Worm (Caenorhabditis elegans): ENCODE data around the gene drap-1.
A peak's percentile ranks its signal among the peaks of the same experiment; 100 is the strongest.

The drap-1 gene

ce11 chrV:9712418-9713173 is 17.3 kb upstream of the drap-1 start:
- TF ChIP-seq unc-62 (GFP tag; optimal IDR thresholded peaks at IDR 0.05) = no peak

DNA sequence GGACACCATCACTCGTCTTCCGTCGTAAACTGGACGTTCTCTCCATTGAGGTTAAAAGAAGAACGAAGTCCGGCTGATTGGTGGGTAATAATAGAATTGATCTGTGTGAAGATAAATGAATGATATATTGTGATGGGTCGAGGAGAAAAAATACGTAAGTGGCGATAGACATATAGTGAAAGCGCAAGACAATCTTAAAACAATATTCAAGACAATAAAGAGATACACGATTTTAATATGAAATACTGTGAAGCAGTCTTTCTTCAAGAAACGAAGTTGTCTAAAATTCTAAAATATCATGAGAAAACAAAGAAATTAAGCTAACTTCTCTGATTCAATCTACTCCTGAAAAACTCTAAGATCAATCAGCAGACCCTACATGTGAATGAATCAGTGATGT is 16.4 kb upstream of the drap-1 start, which contains the start of gene F40F9.10:
TSS of gene F40F9.10 (minus strand) at position 101 of the 400 bp plus-strand sequence.
- TF ChIP-seq unc-62 (GFP tag; optimal IDR thresholded peaks at IDR 0.05) = no peak

DNA sequence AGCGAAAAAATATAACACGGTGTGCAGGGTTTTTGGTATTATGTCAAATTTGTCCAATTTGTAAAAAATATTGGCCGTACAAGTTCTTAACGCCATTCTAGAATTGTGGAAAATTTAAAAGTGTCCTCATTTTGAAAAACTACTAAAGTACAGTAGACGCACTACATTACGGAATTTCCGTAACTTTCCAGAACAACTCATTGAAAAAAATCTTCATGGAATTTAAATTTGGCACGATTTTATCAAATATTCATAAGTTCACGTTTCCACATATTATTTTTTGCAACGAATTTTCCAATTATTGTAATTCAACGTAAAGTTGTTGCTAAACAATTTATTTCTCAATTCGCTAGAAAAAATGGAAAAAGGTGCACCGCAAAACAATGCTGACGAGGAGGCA is 15.0 kb upstream of the drap-1 start, which contains the start of gene F40F9.3:
TSS of gene F40F9.3 (plus strand) at position 301 of the 400 bp plus-strand sequence.
- no peak for TF ChIP-seq unc-62 (GFP tag; optimal IDR thresholded peaks at IDR 0.05)

DNA sequence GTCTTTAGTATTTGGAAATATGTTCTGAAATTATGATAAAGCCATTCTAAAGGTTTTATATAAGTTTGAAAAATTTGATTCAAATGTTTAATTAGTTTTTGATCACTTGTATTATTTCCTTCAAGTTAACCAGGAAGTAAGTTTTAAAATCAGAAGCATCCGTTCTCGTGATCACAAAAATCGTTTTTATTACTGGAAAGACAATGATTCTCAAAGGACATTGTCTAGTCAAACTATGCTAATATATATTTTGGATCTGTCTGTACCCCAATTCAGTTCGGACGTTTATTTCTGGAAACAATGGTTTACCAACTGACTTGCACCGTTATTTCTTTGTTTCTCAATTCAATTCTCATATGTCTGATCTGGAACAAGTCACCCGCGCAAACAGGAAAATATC is 13.5 kb upstream of the drap-1 start, which contains the start of gene str-188:
TSS of gene str-188 (plus strand) at position 301 of the 400 bp plus-strand sequence.
- no peak for TF ChIP-seq unc-62 (GFP tag; optimal IDR thresholded peaks at IDR 0.05)

- TF ChIP-seq unc-62 (GFP tag; optimal IDR thresholded peaks at IDR 0.05) = no peak
Observed at ce11 chrV:9724021-9724671, 5.8 kb upstream of the drap-1 start, which contains the start of gene slcr-46.3. slcr-46.3 (minus strand) TSS chrV:9724106.

DNA sequence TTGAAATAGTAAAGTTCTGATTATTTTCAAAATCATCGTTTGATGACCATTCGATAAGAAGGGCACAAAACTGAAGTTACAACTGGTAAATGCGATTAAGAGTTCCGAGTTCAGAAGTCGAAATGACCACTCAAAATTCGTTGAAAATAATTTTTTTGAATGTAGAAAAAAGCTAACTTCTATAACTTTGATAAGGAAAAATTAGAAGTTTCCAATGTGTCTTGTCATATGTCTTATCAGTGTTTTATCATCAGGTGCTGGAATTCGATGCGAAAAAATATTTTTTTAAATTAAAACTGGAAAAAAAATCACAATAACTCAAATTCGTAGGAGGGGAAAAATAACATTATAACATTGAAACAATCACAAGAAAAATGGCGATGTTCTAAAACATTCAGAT is 4.2 kb upstream of the drap-1 start:
- TF ChIP-seq unc-62 (GFP tag; optimal IDR thresholded peaks at IDR 0.05) = no peak

DNA sequence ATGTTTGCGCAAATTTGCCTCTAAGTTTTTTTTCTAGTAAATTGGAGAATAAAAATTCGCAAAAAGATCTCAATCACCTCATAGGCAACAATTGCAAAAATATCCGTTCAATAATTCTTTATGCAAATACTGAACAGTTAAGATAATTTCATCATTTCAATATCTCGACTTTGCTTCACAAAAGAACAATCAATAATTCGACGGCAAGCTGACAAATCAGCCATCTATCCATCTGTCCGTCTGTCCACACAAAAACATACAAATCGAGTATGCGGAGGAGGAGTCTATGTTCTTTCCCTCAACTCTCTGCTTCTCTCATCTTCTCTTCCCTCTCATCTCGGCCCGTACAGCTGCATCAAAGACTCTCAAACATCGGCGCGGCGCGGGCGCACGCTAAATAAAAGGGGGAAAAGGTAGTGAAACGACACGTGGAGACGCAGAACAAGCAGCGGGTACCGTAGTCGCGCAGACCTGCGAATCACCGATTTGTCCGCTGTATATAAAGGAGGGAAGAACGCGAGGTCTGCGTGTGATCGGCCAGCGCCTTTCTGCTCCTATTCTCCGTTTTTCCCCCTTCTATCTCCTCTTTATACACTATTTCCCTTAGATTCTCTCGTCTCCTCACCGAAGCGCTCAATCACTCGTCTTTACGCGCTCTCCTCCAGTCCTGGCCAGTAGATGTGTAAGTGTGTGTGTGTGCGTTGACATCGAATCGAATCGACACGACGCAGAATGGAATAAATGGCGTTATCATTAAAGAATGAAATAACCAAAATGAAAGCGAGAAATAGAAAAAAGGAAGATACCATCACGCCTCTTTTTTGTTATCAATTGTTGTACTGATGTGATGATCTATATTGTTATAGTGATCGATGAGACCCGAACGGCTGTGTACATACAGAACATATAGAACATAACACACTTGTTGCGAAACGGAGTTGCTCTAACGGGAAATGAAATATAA is 1.1 kb downstream of the drap-1 start:
- peak; percentile 28 for TF ChIP-seq unc-62 (GFP tag; optimal IDR thresholded peaks at IDR 0.05)

DNA sequence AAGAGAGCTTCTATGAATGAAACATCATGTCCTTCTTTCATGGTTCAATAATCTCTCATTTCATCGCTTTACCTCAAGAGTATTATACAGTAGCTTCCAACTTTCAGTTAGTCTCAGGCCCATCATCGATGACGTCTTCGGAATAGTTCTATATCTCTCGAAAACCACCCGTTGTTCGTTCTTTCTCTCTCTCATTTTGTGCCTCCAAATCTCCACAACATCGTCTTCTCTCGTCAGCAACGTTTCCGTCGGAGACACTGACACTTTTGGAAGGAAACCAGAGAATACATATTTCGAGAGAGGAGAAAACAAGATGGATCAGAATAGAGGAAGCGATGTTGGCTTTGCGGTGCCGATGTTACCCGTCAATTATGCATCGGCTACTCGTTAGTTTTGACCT is 1.9 kb downstream of the drap-1 start:
- no peak for TF ChIP-seq unc-62 (GFP tag; optimal IDR thresholded peaks at IDR 0.05)

- TF ChIP-seq unc-62 (GFP tag; optimal IDR thresholded peaks at IDR 0.05) = no peak
Observed at ce11 chrV:9733920-9734454, 4.1 kb downstream of the drap-1 start, which contains the start of gene cal-7. cal-7 (plus strand) TSS chrV:9734103.

DNA sequence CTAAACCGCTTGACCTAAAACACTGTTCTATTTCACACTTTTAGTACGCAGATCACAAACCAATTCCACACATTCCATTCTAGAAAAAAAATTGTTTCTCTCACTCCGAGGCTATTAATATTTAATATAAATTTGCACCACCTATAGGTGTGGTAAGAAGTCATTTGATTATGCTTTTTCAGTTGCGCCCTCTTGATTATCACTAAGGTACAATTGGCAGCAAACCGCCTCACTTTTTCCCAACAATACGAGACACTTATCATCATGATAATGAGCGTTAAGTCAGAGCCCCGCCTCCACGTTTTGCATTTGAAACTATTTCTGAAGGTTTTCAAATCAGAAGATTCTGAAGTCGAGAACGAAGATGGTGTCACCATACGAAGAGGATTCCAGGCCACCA is 7.4 kb downstream of the drap-1 start, which contains the start of gene aqp-4:
TSS of gene aqp-4 (plus strand) at position 270 of the 400 bp plus-strand sequence.
- no peak for TF ChIP-seq unc-62 (GFP tag; optimal IDR thresholded peaks at IDR 0.05)

ce11 chrV:9738077-9738705 is 8.3 kb downstream of the drap-1 start:
- TF ChIP-seq unc-62 (GFP tag; optimal IDR thresholded peaks at IDR 0.05) = no peak

- TF ChIP-seq unc-62 (GFP tag; optimal IDR thresholded peaks at IDR 0.05) = no peak
Observed at ce11 chrV:9739402-9739801, 9.5 kb downstream of the drap-1 start, which contains the start of gene marc-1. marc-1 (plus strand) TSS chrV:9739702.

ce11 chrV:9740858-9741257 is 11.0 kb downstream of the drap-1 start, which contains the start of gene sta-2:
sta-2 (plus strand) TSS chrV:9741206.
- TF ChIP-seq unc-62 (GFP tag; optimal IDR thresholded peaks at IDR 0.05) = no peak

DNA sequence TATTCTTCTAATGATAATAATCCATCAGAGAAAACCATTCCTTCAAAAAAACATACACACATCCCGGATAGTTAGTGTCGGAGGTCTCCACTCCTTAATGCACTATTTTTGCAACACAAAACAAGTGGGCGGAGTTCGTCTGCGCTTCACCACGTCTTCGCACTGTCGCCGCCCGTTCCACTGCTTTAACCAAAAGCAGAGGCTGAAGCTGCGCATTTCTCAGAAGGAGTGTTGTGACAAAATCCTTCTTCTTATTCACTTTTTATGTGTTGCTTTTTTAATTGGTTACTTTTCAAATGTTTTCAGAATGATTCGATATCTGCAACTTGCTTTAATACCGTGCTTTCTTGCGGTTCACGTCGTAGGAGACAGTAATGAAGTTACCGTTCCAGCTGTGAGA is 15.0 kb downstream of the drap-1 start, which contains the start of gene F58E6.13:
TSS of gene F58E6.13 (plus strand) at position 301 of the 400 bp plus-strand sequence.
- TF ChIP-seq unc-62 (GFP tag; optimal IDR thresholded peaks at IDR 0.05) = no peak

- no peak for TF ChIP-seq unc-62 (GFP tag; optimal IDR thresholded peaks at IDR 0.05)
Observed at ce11 chrV:9750308-9750707, 20.4 kb downstream of the drap-1 start, which contains the start of gene F58E6.4. F58E6.4 (minus strand) TSS chrV:9750408.

All from whole organism, dauer.